Worm (Caenorhabditis elegans): ENCODE data around the gene W02H5.8.

Gene W02H5.8

ce11 chrV:2600543-2600942 lies 51.9 kb downstream of the W02H5.8 start:
- TF ChIP-seq nhr-77 (tag; optimal IDR thresholded peaks at IDR 0.05) (peak; percentile 44), lin-29 (GFP tag; IDR thresholded peaks at IDR 0.05) (peak; percentile 74), rbr-2 (tag; optimal IDR thresholded peaks at IDR 0.05) (peak; percentile 90), vab-7 (GFP tag; IDR thresholded peaks at IDR 0.05) (peak; percentile 83), aly-2 (tag; optimal IDR thresholded peaks at IDR 0.05) (no peak), zfp-2 (tag; optimal IDR thresholded peaks at IDR 0.05) (peak; percentile 62), dmd-8 (GFP tag; IDR thresholded peaks at IDR 0.05) (0 out of 2 replicates have a peak, but pooled peaks have one; percentile 33), lin-15B (tag; optimal IDR thresholded peaks at IDR 0.05) (peak; percentile 49), tag-97 (GFP tag; IDR thresholded peaks at IDR 0.05) (0 out of 2 replicates have a peak, but pooled peaks have one; percentile 59), nhr-237 (tag; optimal IDR thresholded peaks at IDR 0.05) (no peak), duxl-1 (tag; optimal IDR thresholded peaks at IDR 0.05; ENCODE audit: poor library complexity) (peak; percentile 44), tra-1 (GFP tag; IDR thresholded peaks at IDR 0.05) (peak; percentile 85), ZK337.2 (GFP tag; IDR thresholded peaks at IDR 0.05) (peak; percentile 72), ama-1 (optimal IDR thresholded peaks at IDR 0.05) (no peak), nhr-42 (GFP tag; IDR thresholded peaks at IDR 0.05) (peak; percentile 92), nhr-102 (tag; optimal IDR thresholded peaks at IDR 0.05) (peak; percentile 77), lin-1 (GFP tag; IDR thresholded peaks at IDR 0.05) (no peak), hif-1 (tag; optimal IDR thresholded peaks at IDR 0.05) (peak in 1 of 2 experiments; percentile 72), nhr-6 (tag; optimal IDR thresholded peaks at IDR 0.05) (peak; percentile 27), ceh-32 (tag; optimal IDR thresholded peaks at IDR 0.05; ENCODE audit: poor library complexity) (no peak), ceh-82 (tag; optimal IDR thresholded peaks at IDR 0.05) (no peak), ztf-11 (tag; optimal IDR thresholded peaks at IDR 0.05) (no peak), Y75B8A.6 (GFP tag; IDR thresholded peaks at IDR 0.05) (no peak), ceh-20 (GFP tag; IDR thresholded peaks at IDR 0.05) (peak; percentile 94), lsy-2 (tag; optimal IDR thresholded peaks at IDR 0.05) (peak in 1 of 2 experiments; percentile 82), Y48G9A.11 (GFP tag; IDR thresholded peaks at IDR 0.05) (peak; percentile 79), dmd-6 (GFP tag; IDR thresholded peaks at IDR 0.05) (peak; percentile 92), nhr-48 (tag; optimal IDR thresholded peaks at IDR 0.05) (peak; percentile 40), sdz-12 (GFP tag; optimal IDR thresholded peaks at IDR 0.05) (no peak), F44E2.7 (GFP tag; IDR thresholded peaks at IDR 0.05) (no peak), Y5F2A.4 (GFP tag; optimal IDR thresholded peaks at IDR 0.05) (no peak), F49E8.2 (tag; optimal IDR thresholded peaks at IDR 0.05; ENCODE audit: borderline replicate concordance) (no peak), daf-8 (GFP tag; IDR thresholded peaks at IDR 0.05) (no peak), R02D3.7 (tag; optimal IDR thresholded peaks at IDR 0.05) (no peak), zfp-3 (GFP tag; conservative IDR thresholded peaks at IDR 0.05) (peak; percentile 89), pqm-1 (tag; optimal IDR thresholded peaks at IDR 0.05) (no peak), lin-39 (tag; optimal IDR thresholded peaks at IDR 0.05) (no peak), mxl-2 (GFP tag; conservative IDR thresholded peaks at IDR 0.05) (0 out of 2 replicates have a peak, but pooled peaks have one; percentile 41), dve-1 (tag; optimal IDR thresholded peaks at IDR 0.05; ENCODE audit: insufficient read depth) (peak; percentile 81), spr-3 (GFP tag; optimal IDR thresholded peaks at IDR 0.05) (no peak), ZK546.5 (tag; optimal IDR thresholded peaks at IDR 0.05) (no peak), madf-9 (GFP tag; conservative IDR thresholded peaks at IDR 0.05) (peak; percentile 86), unc-130 (GFP tag; optimal IDR thresholded peaks at IDR 0.05) (peak; percentile 50), hlh-11 (tag; optimal IDR thresholded peaks at IDR 0.05) (peak; percentile 72), F37D6.2 (tag; optimal IDR thresholded peaks at IDR 0.05) (peak; percentile 82), aha-1 (tag) (peak; percentile 55), snpc-1.2 (GFP tag; IDR thresholded peaks at IDR 0.05) (peak; percentile 63), T26A8.4 (GFP tag; IDR thresholded peaks at IDR 0.05) (peak; percentile 88), unc-62 (GFP tag; optimal IDR thresholded peaks at IDR 0.05 in 1 of 2) (peak in 1 of 2 experiments; percentile 98), unc-62 (tag; optimal IDR thresholded peaks at IDR 0.05) (no peak), jun-1 (tag; optimal IDR thresholded peaks at IDR 0.05) (no peak), set-16 (GFP tag; IDR thresholded peaks at IDR 0.05) (peak; percentile 30; the same call in 1 of the 2 replicates)
